Worm (Caenorhabditis elegans) whole organism, late embryonic: ENCODE results near the gene M162.7.

Experiments
- C08G9.2 ChIP-seq: sonication (generic microtip); optimal IDR thresholded peaks from 2 replicates; lab custom pipeline; 2016; ENCODE audit warnings: mild to moderate bottlenecking, missing genetic modification characterization, moderate library complexity, missing compliant biosample characterization
- ama-1 ChIP-seq: fragments of 150-350 bp; optimal IDR thresholded peaks from 2 replicates; lab custom pipeline; 2014
- ceh-14 ChIP-seq: sonication (generic microtip); optimal IDR thresholded peaks from 2 replicates; lab custom pipeline; 2016; ENCODE audit warnings: missing genotype, missing genetic modification characterization, missing compliant biosample characterization
- elt-2 ChIP-seq: sonication (generic microtip); optimal IDR thresholded peaks from 2 replicates; lab custom pipeline; 2016; ENCODE audit warnings: missing genetic modification reagents, missing genetic modification characterization, missing compliant biosample characterization
- fkh-10 ChIP-seq: fragments of 150-350 bp; optimal IDR thresholded peaks from 2 replicates; lab custom pipeline; 2014; ENCODE audit warnings: missing biosample characterization, missing genetic modification reagents, missing genetic modification characterization
- pha-4 ChIP-seq: fragments of 150-350 bp; optimal IDR thresholded peaks from 2 replicates; lab custom pipeline; 2018; ENCODE audit warnings: missing biosample characterization, missing genetic modification reagents, missing genetic modification characterization
- unc-3 ChIP-seq, 2 experiments: fragments of 200-800 bp in 1 of 2; sonication (Bioruptor generic) in 1 of 2; sonication (generic microtip) in 1 of 2; conservative IDR thresholded peaks in 1 of 2; optimal IDR thresholded peaks in 1 of 2; 2 replicates each; pipeline versions ENCODE4 v1.3.6 to Lab custom; 2016 to 2022; ENCODE audit warnings: missing compliant biosample characterization in 2 of 2, missing genetic modification characterization in 2 of 2, missing genetic modification reagents in 1 of 2

- TF ChIP-seq C08G9.2 (tag; lab: Kevin White, UChicago): no peak
- no peak for TF ChIP-seq elt-2 (tag; lab: Kevin White, UChicago)
- TF ChIP-seq fkh-10 (GFP tag; lab: Kevin White, UChicago): no peak
- TF ChIP-seq ceh-14 (tag; lab: Kevin White, UChicago): no peak
- no peak for TF ChIP-seq pha-4 (tag; lab: Kevin White, UChicago)
- TF ChIP-seq unc-3 (GFP tag; conservative IDR thresholded peaks at IDR 0.05; lab: Robert Waterston, UW): no peak
- TF ChIP-seq unc-3 (tag; optimal IDR thresholded peaks at IDR 0.05; lab: Kevin White, UChicago): no peak
- no peak for TF ChIP-seq ama-1 (lab: Kevin White, UChicago)
These were observed 43.7 kb downstream of the M162.7 start, which contains the start of gene clec-49 for ce11 chrV:19751124-19751523.
